Worm (Caenorhabditis elegans): Measurements from ENCODE around the gene Y97E10AL.1.

DNA sequence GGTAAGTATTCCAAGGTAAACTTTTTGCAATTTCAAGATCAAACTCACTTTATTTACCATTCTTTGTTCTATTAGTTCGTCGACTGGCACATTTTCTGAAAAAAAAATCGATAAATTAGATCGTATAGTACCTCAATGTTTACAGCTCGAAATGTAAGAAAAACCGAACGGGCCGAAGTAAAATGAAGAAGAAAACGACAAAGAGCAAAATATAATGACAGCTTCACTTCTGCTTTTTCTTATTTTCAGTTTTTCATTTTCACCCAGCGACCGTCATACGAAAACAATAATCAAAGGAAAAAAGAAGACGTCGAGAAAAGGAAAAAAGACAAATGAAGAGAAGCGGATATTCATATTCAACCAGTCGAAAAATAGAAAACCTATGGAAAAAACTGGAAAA is 16.9 kb upstream of the Y97E10AL.1 start, which contains the start of gene che-7:
- TF ChIP-seq nhr-23 (tag; optimal IDR thresholded peaks at IDR 0.05) = no peak
- TF ChIP-seq nhr-129 (tag; optimal IDR thresholded peaks at IDR 0.05) = no peak
- TF ChIP-seq R02D3.7 (tag; optimal IDR thresholded peaks at IDR 0.05) = no peak
- no peak for TF ChIP-seq elt-3 (tag; optimal IDR thresholded peaks at IDR 0.05)
- TF ChIP-seq nhr-11 (tag; optimal IDR thresholded peaks at IDR 0.05) = no peak
- TF ChIP-seq peb-1 (tag; optimal IDR thresholded peaks at IDR 0.05) = no peak
- no peak for TF ChIP-seq sma-9 (GFP tag; optimal IDR thresholded peaks at IDR 0.05)
- no peak for TF ChIP-seq sma-9 (tag; optimal IDR thresholded peaks at IDR 0.05)
- TF ChIP-seq nhr-6 (tag; optimal IDR thresholded peaks at IDR 0.05) = no peak
- no peak for TF ChIP-seq F13H6.1 (tag; optimal IDR thresholded peaks at IDR 0.05)
- no peak for TF ChIP-seq unc-55 (GFP tag; optimal IDR thresholded peaks at IDR 0.05)
- TF ChIP-seq ztf-11 (tag; optimal IDR thresholded peaks at IDR 0.05) = no peak

All from whole organism, L2 larva.